Worm (Caenorhabditis elegans) whole organism, L4 larva: ENCODE results near the gene srg-32.
A peak's percentile ranks its signal among the peaks of the same experiment; 100 is the strongest.

ENCODE experiments used
- D1046.2 ChIP-seq: fragments of 200-800 bp; sonication (Bioruptor generic); IDR thresholded peaks from 2 replicates; pipeline ENCODE4 v1.3.6; 2022; ENCODE audit warnings: missing genetic modification characterization, missing compliant biosample characterization
- F10B5.3 ChIP-seq: sonication (generic microtip); optimal IDR thresholded peaks from 2 replicates; lab custom pipeline; 2016; ENCODE audit warnings: mild to moderate bottlenecking, missing genetic modification characterization, missing compliant biosample characterization
- F37D6.2 ChIP-seq: sonication (generic microtip); optimal IDR thresholded peaks from 2 replicates; lab custom pipeline; 2016; ENCODE audit warnings: mild to moderate bottlenecking, missing genetic modification characterization, missing compliant biosample characterization
- F49E8.2 ChIP-seq: sonication (generic microtip); optimal IDR thresholded peaks from 2 replicates; lab custom pipeline; 2016; ENCODE audit warnings: missing compliant biosample characterization, mild to moderate bottlenecking, missing genetic modification characterization, borderline replicate concordance
- aly-2 ChIP-seq: sonication (generic microtip); optimal IDR thresholded peaks from 2 replicates; lab custom pipeline; 2018; ENCODE audit warnings: missing biosample characterization, missing genetic modification characterization
- ama-1 ChIP-seq: fragments of 150-350 bp; optimal IDR thresholded peaks from 2 replicates; lab custom pipeline; 2014; ENCODE audit warnings: inconsistent platforms, mixed read lengths
- arid-1 ChIP-seq: fragments of 200-800 bp; sonication (Bioruptor generic); conservative IDR thresholded peaks from 2 replicates; pipeline ENCODE4 v1.3.6; 2022; ENCODE audit warnings: missing genetic modification reagents, missing genetic modification characterization, missing compliant biosample characterization
- ceh-44 ChIP-seq: fragments of 200-800 bp; sonication (Bioruptor generic); IDR thresholded peaks from 2 replicates; pipeline ENCODE4 v1.3.6; 2022; ENCODE audit warnings: missing genetic modification reagents, missing genetic modification characterization, missing compliant biosample characterization
- ceh-82 ChIP-seq: sonication (generic microtip); optimal IDR thresholded peaks from 2 replicates; lab custom pipeline; 2017; ENCODE audit warnings: missing biosample characterization, missing genetic modification characterization
- dmd-6 ChIP-seq: fragments of 200-800 bp; sonication (Bioruptor generic); IDR thresholded peaks from 2 replicates; pipeline ENCODE4 v1.3.6; 2022; ENCODE audit warnings: missing genetic modification reagents, missing genetic modification characterization, missing compliant biosample characterization
- dmd-8 ChIP-seq: fragments of 200-800 bp; sonication (Bioruptor generic); IDR thresholded peaks from 2 replicates; pipeline ENCODE4 v1.3.6; 2022; ENCODE audit warnings: missing genetic modification characterization, missing compliant biosample characterization
- dve-1 ChIP-seq: sonication (generic microtip); optimal IDR thresholded peaks from 2 replicates; lab custom pipeline; 2017; ENCODE audit warnings: antibody characterized with exemption, mild to moderate bottlenecking, missing genetic modification characterization, missing compliant biosample characterization; ENCODE audit not compliant: insufficient read depth
- fos-1 ChIP-seq: fragments of 150-350 bp; optimal IDR thresholded peaks from 2 replicates; lab custom pipeline; 2014; ENCODE audit warnings: missing biosample characterization, missing genetic modification characterization
- jun-1 ChIP-seq: fragments of 150-350 bp; optimal IDR thresholded peaks from 2 replicates; lab custom pipeline; 2014; ENCODE audit warnings: missing biosample characterization, missing genetic modification reagents, missing genetic modification characterization
- lin-13 ChIP-seq: fragments of 150-350 bp; optimal IDR thresholded peaks from 2 replicates; lab custom pipeline; 2014; ENCODE audit warnings: missing biosample characterization, missing genetic modification reagents, missing genetic modification characterization
- lin-39 ChIP-seq: fragments of 150-350 bp; optimal IDR thresholded peaks from 2 replicates; lab custom pipeline; 2014; ENCODE audit warnings: missing biosample characterization, missing genetic modification reagents, missing genetic modification characterization
- mxl-3 ChIP-seq: fragments of 200-800 bp; sonication (Bioruptor generic); optimal IDR thresholded peaks from 2 replicates; lab custom pipeline; 2018; ENCODE audit warnings: mild to moderate bottlenecking, missing genetic modification characterization, missing compliant biosample characterization
- nhr-111 ChIP-seq: fragments of 200-800 bp; sonication (Bioruptor generic); optimal IDR thresholded peaks from 2 replicates; lab custom pipeline; 2018; ENCODE audit warnings: mild to moderate bottlenecking, missing genetic modification characterization, missing compliant biosample characterization
- nhr-28 ChIP-seq: fragments of 150-350 bp; optimal IDR thresholded peaks from 2 replicates; lab custom pipeline; 2014; ENCODE audit warnings: missing biosample characterization, missing genetic modification characterization
- nhr-48 ChIP-seq: sonication (generic microtip); optimal IDR thresholded peaks from 2 replicates; lab custom pipeline; 2016; ENCODE audit warnings: mild to moderate bottlenecking, missing genetic modification characterization, missing compliant biosample characterization
- nhr-6 ChIP-seq: fragments of 150-350 bp; optimal IDR thresholded peaks from 2 replicates; lab custom pipeline; 2014; ENCODE audit warnings: missing biosample characterization, missing genetic modification characterization
- nhr-77 ChIP-seq: fragments of 150-350 bp; optimal IDR thresholded peaks from 2 replicates; lab custom pipeline; 2014; ENCODE audit warnings: missing biosample characterization, missing genetic modification characterization
- pqm-1 ChIP-seq: sonication (generic microtip); optimal IDR thresholded peaks from 2 replicates; lab custom pipeline; 2017; ENCODE audit warnings: missing biosample characterization, missing genetic modification characterization
- rbr-2 ChIP-seq: sonication (generic microtip); optimal IDR thresholded peaks from 2 replicates; lab custom pipeline; 2016; ENCODE audit warnings: missing genotype, missing genetic modification characterization, missing compliant biosample characterization
- saeg-2 ChIP-seq: fragments of 200-800 bp; sonication (Bioruptor generic); IDR thresholded peaks from 2 replicates; pipeline ENCODE4 v1.3.6; 2022; ENCODE audit warnings: missing genetic modification reagents, missing genetic modification characterization, missing compliant biosample characterization
- sdz-12 ChIP-seq: fragments of 200-800 bp; sonication (Bioruptor generic); optimal IDR thresholded peaks from 2 replicates; lab custom pipeline; 2018; ENCODE audit warnings: mild to moderate bottlenecking, missing genetic modification characterization, missing compliant biosample characterization
- set-16 ChIP-seq: fragments of 200-800 bp; sonication (Bioruptor generic); IDR thresholded peaks from 2 replicates; pipeline ENCODE4 v1.3.6; 2022; ENCODE audit warnings: missing genetic modification reagents, missing genetic modification characterization, missing compliant biosample characterization
- spr-3 ChIP-seq: fragments of 200-800 bp; sonication (Bioruptor generic); optimal IDR thresholded peaks from 2 replicates; lab custom pipeline; 2018; ENCODE audit warnings: mild to moderate bottlenecking, missing genetic modification characterization, missing compliant biosample characterization
- tra-1 ChIP-seq: fragments of 200-800 bp; sonication (Bioruptor generic); IDR thresholded peaks from 2 replicates; pipeline ENCODE4 v1.3.6; 2022; ENCODE audit warnings: missing genetic modification reagents, missing genetic modification characterization, missing compliant biosample characterization
- unc-62 ChIP-seq, 3 experiments: fragments of 150-350 bp in 1 of 3; sonication (generic microtip); optimal IDR thresholded peaks in 2 of 3; peaks in 1 of 3; 1 replicate in 1 of 3; 2 replicates in 2 of 3; lab custom pipeline; 2014 to 2017; ENCODE audit warnings: missing biosample characterization in 3 of 3, missing genetic modification characterization in 3 of 3, missing genetic modification reagents in 3 of 3, missing genotype in 1 of 3
- zfp-3 ChIP-seq: fragments of 200-800 bp; sonication (Bioruptor generic); conservative IDR thresholded peaks from 2 replicates; pipeline ENCODE4 v1.3.6; 2022; ENCODE audit warnings: missing genetic modification reagents, missing genetic modification characterization, missing compliant biosample characterization

srg-32 gene

DNA sequence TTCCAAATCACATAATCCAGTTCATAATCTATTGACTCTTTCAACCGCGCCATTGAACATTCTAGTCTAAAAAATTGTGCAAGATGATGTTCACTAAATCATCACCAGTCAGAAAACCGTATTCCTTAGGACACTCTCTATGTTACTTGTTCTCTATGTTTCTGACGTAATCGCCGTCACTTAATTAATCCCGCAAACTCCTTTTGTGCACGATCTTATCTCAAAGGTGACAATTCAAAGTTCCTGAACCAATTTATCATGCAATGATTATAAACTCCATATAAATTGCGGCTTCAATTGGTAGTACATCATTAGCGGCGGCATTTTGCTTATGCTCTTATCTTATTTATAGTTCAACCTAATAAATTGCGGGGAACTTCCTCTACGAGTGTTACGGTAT is 25.8 kb downstream of the srg-32 start:
- TF ChIP-seq dmd-6 (GFP tag; lab: Robert Waterston, UW) (peak; percentile 82), dve-1 (tag; lab: Kevin White, UChicago) (peak; percentile 18), aly-2 (tag; lab: Kevin White, UChicago) (no peak)

DNA sequence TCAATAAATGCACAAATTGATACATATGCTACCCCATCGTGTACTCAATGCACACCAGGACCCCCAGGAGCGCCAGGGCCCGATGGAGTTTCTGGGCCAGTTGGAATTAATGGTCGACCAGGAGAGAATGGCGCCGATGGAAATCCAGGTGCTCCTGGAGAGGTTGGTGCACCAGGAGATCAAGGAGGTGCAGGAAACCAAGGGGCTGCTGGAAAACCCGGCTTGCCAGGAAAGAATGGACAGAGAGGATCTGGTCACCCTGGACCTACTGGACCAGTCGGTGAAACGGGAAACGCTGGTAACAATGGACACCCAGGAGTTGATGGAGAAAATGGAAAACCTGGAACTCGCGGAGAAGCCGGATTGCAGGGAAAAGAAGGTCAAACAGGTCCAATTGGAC is 27.0 kb downstream of the srg-32 start:
- TF ChIP-seq mxl-3 (GFP tag; lab: Kevin White, UChicago) (no peak), set-16 (GFP tag; lab: Robert Waterston, UW) (peak; percentile 84; the same call in 1 of the 2 replicates), unc-62 (GFP tag; optimal IDR thresholded peaks at IDR 0.05 in 1 of 2; lab: Kevin White, UChicago) (peak in 1 of 2 experiments; percentile 73), unc-62 (tag; optimal IDR thresholded peaks at IDR 0.05; lab: Kevin White, UChicago) (no peak), ceh-82 (no peak), ceh-44 (GFP tag; lab: Robert Waterston, UW) (no peak), zfp-3 (GFP tag; lab: Robert Waterston, UW) (no peak)

DNA sequence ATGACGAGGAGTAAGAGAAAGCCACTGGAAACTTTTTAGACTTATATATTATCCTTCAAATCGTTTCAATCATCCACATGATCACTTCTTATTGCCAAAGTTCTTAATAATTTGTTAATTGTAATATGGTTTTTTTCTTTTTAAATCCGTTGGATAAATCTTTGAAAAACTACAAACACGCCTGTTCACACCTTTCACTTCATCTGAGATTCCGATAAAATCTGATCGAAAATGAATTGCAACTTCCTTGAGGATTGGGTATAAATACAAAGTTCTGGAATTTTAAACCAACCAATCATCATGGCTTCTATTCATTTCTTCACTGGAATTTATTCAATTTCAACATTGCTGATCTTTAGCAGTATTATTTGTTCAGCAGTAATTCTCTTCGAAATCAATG is 28.0 kb downstream of the srg-32 start, which contains the start of gene col-152:
TSS of gene col-152 (plus strand) at position 301 of the 400 bp plus-strand sequence.
- TF ChIP-seq arid-1: no peak
- TF ChIP-seq dmd-8 (GFP tag; lab: Robert Waterston, UW): no peak
- no peak for TF ChIP-seq lin-13 (GFP tag; lab: Kevin White, UChicago)
- TF ChIP-seq F10B5.3 (tag; lab: Kevin White, UChicago): no peak
- no peak for TF ChIP-seq ceh-44 (GFP tag; lab: Robert Waterston, UW)
- no peak for TF ChIP-seq fos-1 (tag; lab: Kevin White, UChicago)
- TF ChIP-seq, all 104 proteins: peak for 0

DNA sequence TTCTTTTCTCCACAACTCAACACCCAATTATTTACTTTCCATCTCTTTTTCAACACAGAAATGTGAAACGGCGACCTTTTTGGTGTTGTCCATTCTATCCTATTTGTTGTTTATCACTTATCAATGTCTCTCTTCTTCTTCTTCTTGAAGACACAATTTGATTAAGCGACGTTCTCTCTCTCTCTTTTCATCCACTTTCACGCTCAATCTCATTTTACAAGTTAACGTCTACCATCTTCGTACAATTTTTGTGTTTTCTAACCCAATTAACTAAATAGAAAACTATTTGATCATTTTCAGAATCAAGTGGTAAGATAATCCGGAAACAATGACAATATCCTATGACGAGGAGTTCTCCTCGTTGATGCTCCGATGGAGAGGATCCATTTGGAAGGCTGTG is 30.9 kb downstream of the srg-32 start, which contains the start of gene best-14:
TSS of gene best-14 (plus strand) at position 301 of the 400 bp plus-strand sequence.
- TF ChIP-seq unc-62 (GFP tag; optimal IDR thresholded peaks at IDR 0.05 in 1 of 2; lab: Kevin White, UChicago) (peak in 1 of 2 experiments; percentile 34), unc-62 (tag; optimal IDR thresholded peaks at IDR 0.05; lab: Kevin White, UChicago) (no peak), D1046.2 (no peak)

DNA sequence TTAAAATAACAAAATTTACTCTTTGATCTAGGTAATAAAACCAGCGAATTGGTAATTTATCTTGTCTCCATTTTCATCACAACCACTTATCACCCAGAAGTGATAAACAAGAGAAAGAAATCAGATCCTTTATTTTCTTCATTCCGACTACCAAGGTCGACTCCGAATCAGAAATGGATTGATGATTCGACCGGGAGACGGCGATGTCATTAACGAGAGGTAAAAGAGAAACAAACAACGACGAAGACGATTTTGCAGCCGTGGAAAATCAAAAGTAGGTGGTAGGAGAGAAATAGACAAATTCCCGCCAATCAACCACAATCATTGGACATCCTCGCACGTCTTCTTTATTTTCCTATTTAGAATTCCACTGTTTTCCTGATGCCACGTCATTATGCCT is 31.5 kb downstream of the srg-32 start:
- TF ChIP-seq dmd-8 (GFP tag; lab: Robert Waterston, UW) (no peak), spr-3 (no peak), nhr-28 (tag; lab: Kevin White, UChicago) (peak; percentile 49)
- TF ChIP-seq, all 104 proteins: peak for 1

DNA sequence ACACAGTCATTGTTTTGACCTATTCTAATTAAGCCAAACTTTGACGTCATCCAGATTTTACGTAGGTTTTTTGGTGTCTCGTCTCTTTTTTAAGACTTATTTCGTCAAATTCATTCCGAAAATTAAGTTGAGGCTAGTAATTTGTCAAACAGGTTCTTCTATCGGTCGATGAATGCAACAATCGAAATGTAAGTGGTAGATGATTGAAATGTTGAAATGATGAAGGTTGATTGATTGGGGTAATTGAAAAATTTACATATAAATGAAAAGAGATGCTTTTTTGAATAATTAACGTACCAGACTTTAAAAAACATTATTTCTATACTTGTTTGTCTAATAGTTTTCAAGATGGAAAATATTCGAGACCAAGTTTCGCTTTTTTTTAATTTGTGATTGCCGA is 32.2 kb downstream of the srg-32 start:
- TF ChIP-seq unc-62 (GFP tag; optimal IDR thresholded peaks at IDR 0.05 in 1 of 2; lab: Kevin White, UChicago) (peak in 1 of 2 experiments; percentile 85), unc-62 (tag; optimal IDR thresholded peaks at IDR 0.05; lab: Kevin White, UChicago) (no peak), ama-1 (lab: Kevin White, UChicago) (no peak)

DNA sequence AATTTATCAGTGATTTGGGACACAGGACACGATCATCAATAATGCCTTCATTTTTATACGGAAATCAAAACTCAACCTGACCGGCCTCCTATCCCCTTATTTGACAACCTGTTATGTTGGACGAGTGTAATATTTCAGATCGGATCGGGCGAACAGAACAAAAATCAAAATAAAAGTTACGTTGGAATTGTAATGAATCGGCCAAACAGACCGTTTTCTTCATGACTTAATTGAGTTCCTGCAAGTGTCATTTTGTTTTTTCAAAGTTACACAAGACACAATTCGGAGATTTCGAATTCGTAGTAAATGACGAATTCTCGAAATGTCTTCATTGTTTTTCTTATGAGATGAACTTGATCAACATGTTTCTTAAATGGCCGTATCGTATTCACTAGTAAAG is 33.4 kb downstream of the srg-32 start, which contains the start of gene F32G8.3:
TSS of gene F32G8.3 (minus strand) at position 101 of the 400 bp plus-strand sequence.
- TF ChIP-seq F49E8.2 (tag; lab: Kevin White, UChicago) (no peak), nhr-6 (no peak), nhr-48 (tag; lab: Kevin White, UChicago) (no peak), lin-39 (no peak), rbr-2 (tag; lab: Kevin White, UChicago) (no peak), zfp-3 (GFP tag; lab: Robert Waterston, UW) (no peak)

DNA sequence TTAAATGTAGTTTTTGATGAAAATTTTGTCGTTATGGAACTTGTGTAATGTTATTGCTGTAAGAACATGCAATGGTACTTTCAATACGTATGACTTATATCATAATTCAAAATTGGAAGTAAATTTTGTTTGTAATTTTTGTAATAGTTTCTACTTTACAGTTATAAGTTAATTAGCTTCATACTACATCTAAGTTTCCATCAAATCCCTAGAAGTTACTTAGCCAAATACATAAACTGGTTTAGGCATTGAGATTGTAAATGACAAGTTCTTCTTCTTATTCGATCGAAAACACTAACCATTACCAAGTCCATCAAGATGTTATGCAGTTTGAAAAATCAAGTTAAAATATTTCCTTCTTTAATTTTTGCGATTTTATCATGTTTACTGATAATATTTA is 38.9 kb downstream of the srg-32 start, which contains the start of gene F32G8.2:
TSS of gene F32G8.2 (plus strand) at position 301 of the 400 bp plus-strand sequence.
- TF ChIP-seq pqm-1: no peak
- TF ChIP-seq sdz-12 (GFP tag; lab: Kevin White, UChicago): no peak
- TF ChIP-seq nhr-111: no peak
- TF ChIP-seq nhr-28 (tag; lab: Kevin White, UChicago): no peak
- TF ChIP-seq jun-1 (tag; lab: Kevin White, UChicago): no peak
- no peak for TF ChIP-seq F37D6.2 (tag; lab: Kevin White, UChicago)
- TF ChIP-seq fos-1 (tag; lab: Kevin White, UChicago): no peak
- no peak for TF ChIP-seq tra-1 (GFP tag; lab: Robert Waterston, UW)
- TF ChIP-seq nhr-77 (tag; lab: Kevin White, UChicago): no peak
- no peak for TF ChIP-seq spr-3
- no peak for TF ChIP-seq saeg-2 (GFP tag; lab: Robert Waterston, UW)
